Fruit fly (Drosophila melanogaster) whole organism, larva: Measurements from ENCODE around the gene sw.
"Not testable (repeated sequence)": the region's sequence is repeated elsewhere in the genome, so short reads cannot be mapped to it uniquely, and the experiment has no call there.

Experiments
- noc ChIP-seq: fragments of 200-800 bp; sonication (Bioruptor generic); optimal IDR thresholded peaks from 3 replicates; lab custom pipeline; 2019; ENCODE audit warnings: missing biosample characterization, mild to moderate bottlenecking, missing genetic modification characterization, moderate library complexity

Gene sw

DNA sequence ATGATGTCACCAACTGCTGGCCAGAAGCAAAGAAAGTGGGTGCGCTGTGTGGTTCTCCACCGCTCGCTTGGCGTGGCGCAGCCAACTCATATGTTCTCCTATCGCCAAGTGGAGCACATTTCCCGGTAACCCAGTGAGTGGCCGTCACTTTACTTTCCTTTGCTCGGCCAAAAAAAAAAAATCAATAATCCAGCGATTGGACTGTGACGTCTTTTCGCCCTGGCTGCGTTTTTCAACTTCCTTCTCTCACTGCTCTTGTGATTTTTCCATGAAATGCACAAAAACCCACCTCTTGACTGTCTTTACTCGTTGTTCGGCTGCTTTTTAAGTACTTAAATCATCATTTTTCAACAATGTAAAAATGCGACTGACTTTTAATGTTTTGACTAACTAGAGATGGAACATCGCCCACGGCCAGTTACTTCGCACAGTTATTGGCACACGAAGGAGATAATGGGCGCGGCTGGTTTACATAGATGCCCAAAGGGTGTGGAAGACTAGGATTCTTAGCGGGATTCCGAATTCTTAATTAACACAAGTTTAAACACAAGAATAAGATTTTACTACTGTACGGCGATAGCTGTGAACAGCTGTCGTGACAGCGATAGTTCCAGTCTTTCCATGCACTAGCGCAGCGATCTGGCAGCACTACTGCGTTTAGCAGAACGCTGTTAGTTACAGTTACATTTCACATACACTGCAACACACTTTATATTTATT is at the start of gene sw:
Gene sw (minus strand): TSS at position 589 of the 720 bp plus-strand sequence.
- peak; percentile 38 for TF ChIP-seq noc (tag; lab: Kevin White, UChicago)

DNA sequence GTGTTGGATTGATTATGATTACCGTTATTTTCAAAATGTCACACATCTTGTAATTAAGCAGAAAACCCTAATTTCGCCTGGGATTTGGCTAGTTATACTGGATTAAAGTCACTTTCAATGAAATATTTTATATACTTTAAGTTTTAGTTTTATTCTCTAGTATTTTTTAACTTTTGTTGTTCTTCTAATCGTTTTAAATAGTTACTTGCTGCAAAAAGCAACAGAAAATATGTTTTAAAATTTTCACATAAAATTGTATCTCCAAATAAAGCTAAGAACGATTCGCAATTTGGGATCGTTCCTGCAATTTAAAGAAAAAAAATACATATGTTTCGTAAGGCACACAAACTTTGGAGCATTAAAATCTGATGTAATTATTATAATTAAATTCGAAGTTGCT is 33.5 kb upstream of the sw start, which contains the start of gene Inx6:
Gene Inx6 (minus strand): TSS at position 101 of the 400 bp plus-strand sequence.
- no peak for TF ChIP-seq noc (tag; lab: Kevin White, UChicago)

DNA sequence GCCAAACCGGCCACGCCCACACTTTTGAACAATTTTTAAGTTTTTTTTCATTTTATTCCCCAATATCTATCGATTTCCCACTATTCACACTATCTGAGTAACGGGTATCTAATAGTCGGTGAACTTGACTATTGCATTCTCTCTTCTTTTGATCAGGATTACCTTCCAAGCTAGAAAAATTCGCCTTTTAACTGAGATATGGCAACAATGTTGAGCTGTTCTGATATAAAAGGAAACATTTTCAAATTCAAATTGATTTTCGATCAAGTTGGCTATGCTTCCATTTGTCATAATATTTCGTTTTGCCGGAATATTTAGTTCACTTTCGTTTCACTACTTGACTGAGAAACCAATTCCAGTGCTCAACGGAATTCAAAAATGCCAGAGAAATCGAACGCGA is 22.8 kb upstream of the sw start, which contains the start of gene CG42577:
Gene CG42577 (plus strand): TSS at position 301 of the 400 bp plus-strand sequence.
- TF ChIP-seq noc (tag; lab: Kevin White, UChicago) = not testable (repeated sequence)

DNA sequence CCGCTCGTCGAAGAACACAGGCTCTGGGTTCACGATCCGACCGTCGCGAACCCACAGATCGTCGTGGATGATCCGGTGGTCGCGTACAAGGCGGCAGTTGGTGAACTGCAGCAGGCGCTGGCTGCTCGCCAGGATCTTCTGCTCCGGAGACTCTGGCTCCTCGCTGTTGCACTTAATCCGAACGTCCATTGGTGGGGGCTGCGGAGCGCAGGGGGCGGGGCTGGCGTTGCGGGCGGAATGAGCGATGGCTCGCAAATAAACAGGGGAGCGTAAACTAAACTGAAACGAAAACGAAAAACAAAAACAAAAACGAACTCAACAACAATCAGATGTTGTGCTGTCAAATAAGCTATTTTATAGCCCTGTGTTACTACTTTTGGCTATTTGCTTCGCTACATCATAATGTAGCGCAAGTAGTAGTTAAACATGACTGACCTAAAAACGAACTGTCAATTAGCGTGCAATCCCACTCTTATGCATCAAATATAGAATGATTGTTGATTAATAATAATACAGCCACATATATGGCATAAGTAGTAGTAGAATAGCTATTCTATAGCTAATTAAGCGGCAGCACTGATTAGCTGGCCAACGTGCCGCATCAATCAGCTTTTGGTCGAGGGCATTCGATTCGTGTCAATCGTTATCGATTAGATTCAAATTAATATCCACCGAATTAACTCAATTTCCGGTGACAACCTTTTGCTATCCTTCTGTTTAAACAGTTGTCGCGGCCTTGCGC is 20.8 kb upstream of the sw start, which contains the start of gene CG17065:
Gene CG17065 (minus strand): TSS at position 351 of the 742 bp plus-strand sequence.
- no peak for TF ChIP-seq noc (tag; lab: Kevin White, UChicago)

DNA sequence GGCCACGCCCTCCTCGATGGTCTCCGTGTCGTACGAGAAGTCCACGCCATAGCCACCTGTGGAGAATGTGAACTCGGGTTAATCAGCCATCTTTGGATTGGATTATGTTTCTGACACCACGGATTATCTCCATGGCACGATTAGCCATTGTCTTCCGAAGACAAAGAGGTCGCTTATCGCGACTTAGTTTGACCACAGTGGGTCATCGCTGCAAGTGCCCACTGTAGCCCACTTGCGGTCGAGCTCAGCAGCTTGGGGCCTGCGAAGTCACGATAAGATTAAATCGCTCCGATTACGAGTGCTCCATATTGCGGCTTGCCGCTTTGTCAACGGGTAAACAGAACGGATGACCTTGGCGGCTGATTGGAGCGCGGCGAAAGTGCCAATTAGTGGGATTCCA is 19.8 kb upstream of the sw start:
- no peak for TF ChIP-seq noc (tag; lab: Kevin White, UChicago)

DNA sequence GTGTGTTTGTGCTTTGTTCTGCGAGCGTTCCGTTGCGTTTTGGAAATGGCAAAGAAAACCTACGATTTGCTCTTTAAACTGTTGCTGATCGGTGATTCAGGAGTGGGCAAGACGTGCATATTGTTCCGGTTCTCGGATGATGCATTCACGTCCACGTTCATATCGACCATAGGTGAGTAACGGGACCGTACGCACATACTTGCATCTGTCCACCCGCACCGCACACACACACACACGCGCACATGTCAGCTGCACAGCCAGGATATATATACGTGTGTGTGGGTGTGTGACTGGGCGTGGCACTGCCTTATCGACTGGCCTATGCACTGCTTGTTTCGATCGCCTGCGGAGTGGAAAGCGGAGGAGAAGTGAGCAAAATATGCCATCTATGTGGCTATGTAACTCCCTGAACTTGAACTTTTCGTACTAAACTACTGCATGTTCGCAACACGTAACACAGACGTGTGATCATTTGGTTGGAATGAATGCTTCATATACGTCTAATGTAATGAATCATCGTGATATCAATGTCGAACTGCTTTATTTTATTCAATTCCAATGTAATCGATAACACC is 15.5 kb upstream of the sw start:
- TF ChIP-seq noc (tag; lab: Kevin White, UChicago) = no peak

DNA sequence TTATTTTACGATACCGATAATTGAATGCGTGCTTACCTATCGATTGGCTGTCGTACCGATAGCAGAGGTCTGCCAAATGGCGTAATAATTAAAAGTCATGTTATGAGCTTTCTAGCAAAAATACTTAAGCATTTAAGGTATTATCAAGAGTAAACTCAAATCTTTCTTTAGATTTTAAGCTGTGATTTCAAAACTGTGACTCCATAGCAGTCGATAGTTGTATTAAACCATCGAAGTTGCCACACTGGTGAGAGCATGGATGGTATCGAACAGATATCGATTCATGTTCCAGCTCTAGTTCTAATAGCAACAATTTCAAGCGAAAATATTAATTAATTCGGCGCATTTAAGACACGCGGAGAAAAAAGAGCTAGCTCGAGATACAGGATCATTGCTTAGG is 14.9 kb upstream of the sw start, which contains the start of the genes CG17068 and Rab10:
Gene CG17068 (minus strand): TSS at position 25 of the 400 bp plus-strand sequence.
Gene Rab10 (plus strand): TSS at position 270 of the 400 bp plus-strand sequence.
- no peak for TF ChIP-seq noc (tag; lab: Kevin White, UChicago)

DNA sequence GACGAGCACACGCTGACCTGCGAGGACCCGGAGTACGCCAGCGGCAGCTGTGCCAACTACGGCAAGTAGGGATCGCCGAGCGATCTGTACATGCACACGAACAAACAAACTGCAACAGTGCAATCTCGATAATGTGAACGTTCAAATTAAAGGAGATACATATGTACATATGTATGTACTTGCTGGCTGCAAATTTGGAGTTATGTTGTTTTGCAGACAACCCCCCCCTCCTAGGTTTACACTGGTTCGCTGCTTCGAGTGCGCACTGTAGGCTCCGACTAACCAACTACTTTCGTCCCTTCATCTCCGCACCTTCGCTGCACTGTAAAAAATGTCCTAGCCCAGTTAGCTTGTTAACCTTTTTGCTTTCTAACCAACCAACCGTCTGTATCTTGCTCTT is 11.5 kb upstream of the sw start:
- TF ChIP-seq noc (tag; lab: Kevin White, UChicago) = no peak

DNA sequence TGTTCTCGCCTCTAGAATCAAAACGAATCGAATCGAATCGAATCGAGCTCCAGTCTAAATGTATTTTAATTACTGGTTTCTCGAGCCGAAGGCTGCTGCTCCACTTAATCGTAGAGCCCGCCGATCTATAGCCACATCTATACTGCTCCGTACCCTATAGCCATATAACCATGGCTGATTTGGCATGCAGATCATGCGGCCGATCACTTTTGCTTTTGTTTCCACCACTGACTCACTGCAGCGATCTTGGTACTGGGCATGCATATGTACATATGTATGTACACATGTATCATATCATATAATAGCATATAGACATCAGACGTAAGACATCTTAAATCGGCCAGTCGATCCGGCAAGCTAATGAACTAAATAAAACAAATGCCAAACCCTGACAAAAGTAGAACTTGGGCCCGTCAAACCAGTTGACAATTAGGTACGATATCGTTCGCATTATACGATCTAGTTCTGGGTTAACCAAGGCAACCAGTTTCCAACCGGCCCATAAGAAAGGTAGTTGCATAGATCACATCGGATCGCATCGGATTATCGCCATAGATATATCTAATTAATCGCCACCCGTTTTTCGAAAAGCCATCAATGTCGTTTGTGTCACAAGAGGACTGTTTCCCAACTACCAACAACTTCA is 9.2 kb upstream of the sw start:
- no peak for TF ChIP-seq noc (tag; lab: Kevin White, UChicago)

DNA sequence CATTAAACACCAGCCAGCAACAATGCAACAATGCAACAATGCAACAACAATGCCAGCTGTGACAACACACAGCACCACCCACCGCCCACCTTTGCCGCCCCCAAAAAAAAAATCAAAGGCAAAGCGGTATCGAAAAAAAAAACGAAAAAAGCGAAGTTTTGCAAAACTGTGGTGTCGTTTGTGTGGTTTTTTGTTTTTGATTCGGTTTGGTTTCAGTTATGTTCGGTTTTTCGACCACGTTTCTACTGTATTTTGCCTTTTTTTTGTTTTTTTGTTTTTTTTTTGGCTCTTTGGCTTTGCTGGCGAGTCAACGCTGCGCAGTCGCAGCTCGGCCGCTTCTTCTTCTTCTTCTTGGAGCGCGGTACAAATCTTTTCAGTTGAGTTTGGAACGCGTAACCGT is 8.1 kb upstream of the sw start, which contains the start of gene Peritrophin-A:
Gene Peritrophin-A (plus strand): TSS at position 370 of the 400 bp plus-strand sequence.
- no peak for TF ChIP-seq noc (tag; lab: Kevin White, UChicago)

DNA sequence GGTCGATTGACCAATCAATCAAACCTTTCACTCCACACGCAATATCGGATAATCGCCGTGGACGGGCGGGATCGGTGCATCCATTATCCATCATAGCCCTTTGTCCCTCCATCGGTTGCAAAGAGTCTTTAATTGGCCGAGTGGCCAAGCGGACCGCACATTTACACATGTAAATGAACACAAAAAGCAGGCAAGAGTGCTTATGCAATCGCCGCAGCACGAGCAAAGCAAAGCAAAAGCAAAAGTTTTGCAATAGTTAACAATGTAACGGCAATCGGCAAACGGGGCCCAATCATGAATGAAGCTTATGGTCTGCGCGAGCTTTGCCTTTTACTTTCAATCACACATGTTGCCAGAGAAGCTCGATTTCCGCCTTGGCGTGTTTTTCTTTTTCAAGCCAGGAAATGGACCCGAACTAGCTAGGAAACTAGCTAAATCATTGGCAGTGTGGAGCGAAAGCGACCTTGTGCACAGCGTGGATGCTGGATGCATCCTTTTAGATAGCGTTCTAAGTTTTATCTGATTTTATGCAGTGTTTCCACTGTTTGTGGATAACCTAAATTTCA is 7.2 kb upstream of the sw start:
- no peak for TF ChIP-seq noc (tag; lab: Kevin White, UChicago)

DNA sequence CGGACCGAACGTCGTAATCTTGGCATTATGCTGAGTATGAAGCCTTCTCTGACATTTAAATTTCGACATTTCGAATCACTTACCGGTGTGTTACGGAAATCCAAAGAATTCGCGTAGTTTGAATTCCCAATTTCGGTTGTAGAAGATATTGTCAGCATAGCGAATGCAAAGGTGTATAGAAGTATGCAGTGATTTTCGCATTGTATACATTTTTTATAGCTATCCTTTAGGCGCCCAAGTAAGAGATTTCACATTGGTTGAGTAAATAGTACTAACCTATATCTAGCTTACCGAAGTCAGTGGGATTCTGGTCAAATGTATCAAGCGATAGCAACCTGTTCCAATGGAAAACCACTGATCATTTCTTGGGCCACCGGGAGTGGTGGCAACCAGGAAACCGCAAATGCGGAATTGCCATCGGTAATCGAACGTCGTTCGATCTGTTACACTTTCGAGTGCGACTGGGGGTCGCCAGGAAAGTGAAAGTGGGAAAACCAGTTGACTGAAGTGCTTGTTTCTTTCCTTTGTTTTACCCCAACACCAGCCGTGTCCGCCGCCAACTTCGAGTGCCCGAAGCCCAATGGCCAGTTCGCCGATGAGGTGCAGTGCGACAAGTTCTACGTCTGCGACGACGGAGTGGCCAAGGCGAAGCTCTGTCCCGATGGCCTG is 4.5 kb upstream of the sw start:
- no peak for TF ChIP-seq noc (tag; lab: Kevin White, UChicago)

DNA sequence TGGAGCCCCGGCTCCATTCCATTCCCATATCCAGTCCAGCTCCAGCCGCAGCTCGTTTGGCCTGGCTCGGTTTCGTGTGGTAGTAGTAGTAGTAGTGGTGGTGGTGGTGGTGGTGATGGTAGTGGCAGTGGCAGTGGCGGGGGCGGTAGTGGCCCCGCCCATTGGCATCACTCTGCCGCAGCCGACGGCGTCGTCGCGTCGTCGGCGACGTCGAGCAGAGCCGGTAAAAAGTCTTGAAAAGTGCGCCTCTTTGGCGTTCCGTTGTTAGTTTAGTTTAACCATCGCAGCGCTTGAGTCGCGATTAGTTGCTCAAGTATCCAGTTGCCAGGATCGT is 3.4 kb upstream of the sw start, which contains the start of gene obst-A:
Gene obst-A (plus strand): TSS at position 248 of the 334 bp plus-strand sequence.
- TF ChIP-seq noc (tag; lab: Kevin White, UChicago) = no peak

DNA sequence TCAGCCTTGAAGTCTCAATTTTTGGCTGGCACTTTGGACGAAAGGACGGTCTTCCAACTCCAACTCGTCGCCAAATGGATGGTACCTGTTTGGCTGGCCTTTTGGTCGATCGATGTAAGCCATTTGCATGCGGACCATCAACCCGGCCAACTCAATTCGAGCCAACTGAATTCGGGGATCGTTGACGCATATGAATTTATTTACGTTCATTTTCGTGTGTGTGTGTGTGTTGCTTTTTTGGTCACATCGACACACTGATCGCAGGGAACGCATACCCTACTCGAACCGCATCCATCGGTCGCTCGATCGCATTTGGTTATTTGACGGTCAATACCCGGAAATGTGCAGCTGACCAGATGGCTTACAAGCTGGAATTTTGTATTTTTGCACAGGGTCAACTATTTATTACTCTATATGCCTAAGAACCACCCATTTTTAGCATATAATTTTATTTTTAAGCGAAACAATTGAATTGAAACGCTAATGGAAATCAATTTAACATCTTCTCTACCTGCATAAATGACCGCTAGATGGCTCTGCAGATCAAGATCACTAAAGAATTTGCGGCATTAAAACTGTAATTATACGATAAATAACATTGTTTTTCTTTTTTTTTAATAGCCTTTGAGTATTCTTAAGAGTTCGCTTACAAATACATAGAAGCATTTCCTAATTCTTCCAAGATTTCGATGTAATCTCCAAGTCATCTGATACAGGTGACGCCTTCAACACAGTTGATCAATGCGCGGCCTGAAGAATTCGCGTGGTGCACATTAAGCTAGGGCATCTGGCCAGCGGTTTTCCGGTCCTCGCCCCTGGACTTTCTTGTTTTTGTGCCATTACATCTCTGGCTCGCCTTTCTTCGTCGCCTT is 2.8 kb upstream of the sw start:
- no peak for TF ChIP-seq noc (tag; lab: Kevin White, UChicago)
